Fruit fly (Drosophila melanogaster) whole organism, wandering third instar larva: ENCODE data around the gene Cyp6d4.

Source experiments
- Abd-B ChIP-seq: fragments of >200 bp; optimal IDR thresholded peaks from 2 replicates; lab custom pipeline; 2017; ENCODE audit warnings: missing biosample characterization, missing genetic modification characterization
- CG32264 ChIP-seq: fragments of 200-800 bp; sonication (Bioruptor generic); optimal IDR thresholded peaks from 2 replicates; lab custom pipeline; 2016; ENCODE audit warnings: missing biosample characterization, missing genetic modification characterization
- CG9705 ChIP-seq: fragments of 200-800 bp; sonication (Bioruptor generic); optimal IDR thresholded peaks from 2 replicates; lab custom pipeline; 2018; ENCODE audit warnings: missing biosample characterization, mild to moderate bottlenecking, missing genetic modification characterization
- CrebA ChIP-seq: fragments of 200-800 bp; sonication (Bioruptor generic); optimal IDR thresholded peaks from 2 replicates; lab custom pipeline; 2016; ENCODE audit warnings: missing biosample characterization, mild to moderate bottlenecking, missing genetic modification characterization, borderline replicate concordance
- Dfd ChIP-seq: fragments of >200 bp; optimal IDR thresholded peaks from 2 replicates; lab custom pipeline; 2017; ENCODE audit warnings: missing biosample characterization, missing genetic modification characterization
- Dif ChIP-seq: fragments of 200-275, 200-300 bp; sonication (Bioruptor generic); optimal IDR thresholded peaks from 2 replicates; lab custom pipeline; 2018; ENCODE audit warnings: missing biosample characterization, missing genetic modification characterization; ENCODE audit not compliant: partially characterized antibody
- GATAd ChIP-seq: sonication (Bioruptor generic); optimal IDR thresholded peaks from 2 replicates; lab custom pipeline; 2016; ENCODE audit warnings: missing biosample characterization, missing genetic modification characterization
- HLH106 ChIP-seq: fragments of 200-800 bp; optimal IDR thresholded peaks from 3 replicates; lab custom pipeline; 2019; ENCODE audit warnings: missing biosample characterization, mild to moderate bottlenecking, missing genetic modification characterization, moderate library complexity
- Hnf4 ChIP-seq: fragments of 200-800 bp; sonication (Bioruptor generic); optimal IDR thresholded peaks from 2 replicates; lab custom pipeline; 2016; ENCODE audit warnings: missing biosample characterization, mild to moderate bottlenecking, missing genetic modification characterization
- Hr78 ChIP-seq: fragments of >200 bp; optimal IDR thresholded peaks from 2 replicates; lab custom pipeline; 2017; ENCODE audit warnings: missing biosample characterization, missing genetic modification characterization
- Hr83 ChIP-seq: fragments of 200-300 bp; sonication (Bioruptor generic); optimal IDR thresholded peaks from 2 replicates; lab custom pipeline; 2016; ENCODE audit warnings: missing biosample characterization, mild to moderate bottlenecking, missing genetic modification characterization, moderate library complexity; ENCODE audit not compliant: poor library complexity, severe bottlenecking
- Jra ChIP-seq: sonication (Bioruptor generic); optimal IDR thresholded peaks from 2 replicates; lab custom pipeline; 2016; ENCODE audit warnings: missing biosample characterization, missing genetic modification characterization
- Mio ChIP-seq: sonication (Bioruptor generic); optimal IDR thresholded peaks from 2 replicates; lab custom pipeline; 2016; ENCODE audit warnings: missing biosample characterization, missing genetic modification characterization
- Myc ChIP-seq: fragments of >200 bp; optimal IDR thresholded peaks from 2 replicates; lab custom pipeline; 2017
- N ChIP-seq: fragments of >200 bp; optimal IDR thresholded peaks from 2 replicates; lab custom pipeline; 2018; ENCODE audit warnings: missing biosample characterization, missing external identifiers, missing genetic modification characterization
- OdsH ChIP-seq: fragments of 200-800 bp; sonication (Bioruptor generic); optimal IDR thresholded peaks from 2 replicates; lab custom pipeline; 2016; ENCODE audit warnings: missing biosample characterization, mild to moderate bottlenecking, missing genetic modification characterization
- Rel ChIP-seq, 2 experiments: fragments of 200-800 bp; sonication (Bioruptor generic) in 1 of 2; optimal IDR thresholded peaks; 2 replicates in 1 of 2; 3 replicates in 1 of 2; lab custom pipeline; 2016 to 2019; ENCODE audit warnings: mild to moderate bottlenecking in 2 of 2, missing biosample characterization in 2 of 2, missing genetic modification characterization in 2 of 2, moderate library complexity in 1 of 2
- Sp1 ChIP-seq: fragments of 200-800 bp; sonication (Bioruptor generic); optimal IDR thresholded peaks from 3 replicates; lab custom pipeline; 2019; ENCODE audit warnings: missing biosample characterization, mild to moderate bottlenecking, missing genetic modification characterization, moderate library complexity
- Vsx2 ChIP-seq: fragments of 200-300, 225-300 bp; sonication (Bioruptor generic); optimal IDR thresholded peaks from 2 replicates; lab custom pipeline; 2018; ENCODE audit warnings: missing biosample characterization, missing genetic modification characterization; ENCODE audit not compliant: partially characterized antibody
- br ChIP-seq: fragments of 200-800 bp; sonication (Bioruptor generic); optimal IDR thresholded peaks from 2 replicates; lab custom pipeline; 2016; ENCODE audit warnings: missing biosample characterization, missing genetic modification characterization
- brk ChIP-seq: fragments of 200-800 bp; sonication (Bioruptor generic); optimal IDR thresholded peaks from 2 replicates; lab custom pipeline; 2016; ENCODE audit warnings: missing biosample characterization, mild to moderate bottlenecking, missing genetic modification characterization
- dmrt93B ChIP-seq: fragments of 200-800 bp; sonication (Bioruptor generic); optimal IDR thresholded peaks from 2 replicates; lab custom pipeline; 2018; ENCODE audit warnings: missing biosample characterization, mild to moderate bottlenecking, missing genetic modification characterization
- dsf ChIP-seq: sonication (Bioruptor generic); optimal IDR thresholded peaks from 2 replicates; lab custom pipeline; 2016; ENCODE audit warnings: missing biosample characterization, missing genetic modification characterization, borderline replicate concordance
- ey ChIP-seq: fragments of 200-800 bp; sonication (Bioruptor generic); optimal IDR thresholded peaks from 2 replicates; lab custom pipeline; 2016; ENCODE audit warnings: missing biosample characterization, missing genetic modification characterization
- foxo ChIP-seq, 2 experiments: fragments of 200-800 bp; sonication (Bioruptor generic); optimal IDR thresholded peaks; 2 replicates in 1 of 2; 3 replicates in 1 of 2; lab custom pipeline; 2016 to 2017; ENCODE audit warnings: missing biosample characterization in 2 of 2, missing genetic modification characterization in 2 of 2
- fru ChIP-seq: fragments of 200-800 bp; sonication (Bioruptor generic); optimal IDR thresholded peaks from 3 replicates; lab custom pipeline; 2016; ENCODE audit warnings: missing biosample characterization, mild to moderate bottlenecking, missing genetic modification characterization
- h ChIP-seq: fragments of 200-800 bp; sonication (Bioruptor generic); optimal IDR thresholded peaks from 3 replicates; lab custom pipeline; 2016; ENCODE audit warnings: missing biosample characterization, mild to moderate bottlenecking, missing genetic modification characterization
- jim ChIP-seq: fragments of 175-275, 200-325 bp; sonication (Bioruptor generic); optimal IDR thresholded peaks from 2 replicates; lab custom pipeline; 2016; ENCODE audit warnings: missing biosample characterization, mild to moderate bottlenecking, missing genetic modification characterization
- lola ChIP-seq: fragments of >200 bp; optimal IDR thresholded peaks from 2 replicates; lab custom pipeline; 2017; ENCODE audit warnings: missing biosample characterization, missing genetic modification characterization
- pan ChIP-seq: fragments of >200 bp; optimal IDR thresholded peaks from 2 replicates; lab custom pipeline; 2017
- psq ChIP-seq: fragments of 200-800 bp; sonication (Bioruptor generic); optimal IDR thresholded peaks from 3 replicates; lab custom pipeline; 2017; ENCODE audit warnings: missing biosample characterization, mild to moderate bottlenecking, missing genetic modification characterization, moderate library complexity
- rgr ChIP-seq: fragments of 200-800 bp; sonication (Bioruptor generic); optimal IDR thresholded peaks from 3 replicates; lab custom pipeline; 2016; ENCODE audit warnings: missing biosample characterization, mild to moderate bottlenecking, missing genetic modification characterization
- sage ChIP-seq: fragments of 200-800 bp; sonication (Bioruptor generic); optimal IDR thresholded peaks from 2 replicates; lab custom pipeline; 2016; ENCODE audit warnings: missing biosample characterization, mild to moderate bottlenecking, missing genetic modification characterization
- sv ChIP-seq: fragments of 200-800 bp; sonication (Bioruptor generic); optimal IDR thresholded peaks from 3 replicates; lab custom pipeline; 2016; ENCODE audit warnings: missing biosample characterization, missing genetic modification characterization
- tai ChIP-seq: sonication (Bioruptor generic); optimal IDR thresholded peaks from 2 replicates; lab custom pipeline; 2016; ENCODE audit warnings: missing biosample characterization, missing genetic modification characterization
- usp ChIP-seq: fragments of >200 bp; optimal IDR thresholded peaks from 2 replicates; lab custom pipeline; 2017; ENCODE audit warnings: missing biosample characterization, missing genetic modification characterization
- woc ChIP-seq: sonication (Bioruptor generic); optimal IDR thresholded peaks from 2 replicates; lab custom pipeline; 2016; ENCODE audit warnings: missing biosample characterization, mild to moderate bottlenecking, missing genetic modification characterization

The Cyp6d4 gene

DNA sequence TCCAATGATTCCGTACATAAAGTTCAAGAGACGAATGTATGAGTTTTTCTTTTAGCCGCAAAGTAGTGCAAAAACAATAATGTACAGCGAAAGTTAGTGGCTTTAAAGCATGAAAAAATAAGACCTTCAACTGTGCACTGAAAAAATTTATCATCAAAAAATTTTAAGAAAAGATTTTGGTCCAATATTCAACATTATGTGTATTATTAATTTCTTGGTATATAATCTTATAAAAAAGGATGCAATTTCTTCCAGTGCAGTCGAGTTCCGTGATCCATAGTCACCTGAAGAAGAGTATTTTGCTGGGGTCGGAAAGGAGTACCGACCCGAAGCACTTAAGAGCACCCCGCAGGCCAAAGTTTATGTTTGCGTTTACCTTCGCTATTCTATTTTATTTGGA lies 29.5 kb upstream of the Cyp6d4 start:
- TF ChIP-seq h (peak; percentile 21), psq (GFP tag; lab: Kevin White, UChicago) (peak; percentile 9), Hr78 (GFP tag; lab: Kevin White, UChicago) (no peak), rgr (GFP tag; lab: Kevin White, UChicago) (peak; percentile 26), foxo (GFP tag; optimal IDR thresholded peaks at IDR 0.05; lab: Kevin White, UChicago) (peak in 1 of 2 experiments; percentile 17), Jra (GFP tag; lab: Kevin White, UChicago) (no peak), Hnf4 (peak; percentile 2), pan (lab: Kevin White, UChicago) (no peak)

DNA sequence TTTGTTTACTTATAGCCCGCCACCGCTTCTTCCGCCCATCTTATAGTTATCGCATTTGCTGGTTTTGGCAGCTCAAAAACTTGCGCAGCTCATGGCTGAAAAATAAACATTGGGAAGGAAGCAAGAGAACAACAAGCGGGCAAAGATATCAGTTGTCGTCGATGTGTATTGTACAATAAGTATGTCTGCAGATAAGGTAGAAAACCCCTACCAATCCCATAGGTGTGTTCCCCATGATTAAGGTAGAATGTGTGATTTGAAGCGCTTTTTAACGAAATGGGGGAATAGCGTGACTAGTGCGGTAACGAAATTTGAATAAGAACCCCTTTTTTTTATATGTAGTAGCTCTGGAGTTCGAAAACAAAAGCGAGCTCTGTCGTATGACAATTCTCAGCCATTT lies 29.0 kb upstream of the Cyp6d4 start:
- TF ChIP-seq Myc (lab: Kevin White, UChicago): no peak
- no peak for TF ChIP-seq Rel (GFP tag; optimal IDR thresholded peaks at IDR 0.05; lab: Kevin White, UChicago)
- peak; percentile 70 for TF ChIP-seq Rel (tag; optimal IDR thresholded peaks at IDR 0.05; lab: Kevin White, UChicago)
- no peak for TF ChIP-seq Vsx2 (GFP tag; lab: Kevin White, UChicago)
- TF ChIP-seq Dif: no peak
- no peak for TF ChIP-seq lola (GFP tag; lab: Kevin White, UChicago)
- TF ChIP-seq h: no peak

DNA sequence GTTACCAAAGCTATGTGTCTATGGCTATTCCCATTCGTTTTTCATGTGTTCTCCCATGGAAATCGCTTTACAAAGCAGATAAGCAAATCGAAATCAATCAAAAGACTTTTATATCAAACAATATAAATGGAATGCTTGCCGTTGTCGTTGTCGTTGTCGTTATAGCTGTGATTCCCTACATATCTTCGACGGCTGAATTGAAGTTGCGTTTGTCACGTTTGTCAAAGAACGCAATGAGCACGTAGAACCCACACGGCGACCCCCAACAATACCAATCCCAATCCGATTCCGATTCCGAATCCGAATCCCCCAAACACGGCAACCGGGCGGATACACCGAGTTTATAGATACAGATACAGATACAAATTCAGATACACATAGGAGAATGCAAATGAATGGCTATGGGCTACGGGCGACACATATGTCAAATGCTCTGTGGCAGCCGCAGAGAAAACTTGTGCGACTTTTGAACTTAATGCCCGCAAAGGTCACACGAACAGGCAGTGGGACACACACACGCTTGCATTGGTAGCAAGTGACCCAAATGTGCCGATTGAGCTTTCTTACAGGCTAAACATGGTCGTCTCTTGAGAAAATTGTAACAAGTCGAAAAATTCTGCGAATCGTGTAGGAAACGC lies 28.2 kb upstream of the Cyp6d4 start:
- TF ChIP-seq foxo (GFP tag; optimal IDR thresholded peaks at IDR 0.05; lab: Kevin White, UChicago) (no peak), br (GFP tag; lab: Kevin White, UChicago) (no peak), Rel (GFP tag; optimal IDR thresholded peaks at IDR 0.05; lab: Kevin White, UChicago) (no peak), Rel (tag; optimal IDR thresholded peaks at IDR 0.05; lab: Kevin White, UChicago) (peak; percentile 0)

DNA sequence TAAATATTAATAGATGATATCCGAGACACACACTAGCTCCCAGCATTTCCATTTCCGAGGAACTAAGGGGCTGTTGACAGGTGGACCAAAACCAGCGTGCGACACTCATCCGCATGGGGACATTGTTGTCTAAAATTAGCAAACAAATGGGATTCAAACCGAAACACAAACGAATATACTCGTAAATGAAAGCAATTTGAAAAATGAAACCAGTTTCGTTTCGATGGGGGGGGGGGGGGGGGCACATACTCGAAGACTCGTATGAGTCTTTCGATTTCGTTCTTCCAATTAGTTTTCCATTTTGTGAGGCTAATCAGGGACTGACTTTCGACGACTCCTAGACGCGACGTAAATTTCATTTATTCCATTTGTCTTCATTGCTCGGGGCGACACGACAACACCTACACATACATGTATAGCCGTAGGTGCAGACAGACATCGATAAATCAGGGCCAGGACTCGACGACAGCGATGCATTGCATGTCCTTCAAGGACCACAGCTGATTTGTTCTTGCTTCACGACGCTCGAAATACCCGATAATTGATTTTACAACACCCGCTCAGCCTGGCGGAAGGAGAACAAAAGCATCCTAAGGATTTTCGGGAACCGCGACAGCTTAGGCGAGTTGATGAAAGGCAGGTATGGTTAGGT lies 25.3 kb upstream of the Cyp6d4 start:
- TF ChIP-seq Hnf4: no peak
- no peak for TF ChIP-seq sage (GFP tag; lab: Kevin White, UChicago)
- TF ChIP-seq Rel (GFP tag; optimal IDR thresholded peaks at IDR 0.05; lab: Kevin White, UChicago): no peak
- TF ChIP-seq Rel (tag; optimal IDR thresholded peaks at IDR 0.05; lab: Kevin White, UChicago): no peak
- no peak for TF ChIP-seq Dif
- TF ChIP-seq woc (GFP tag; lab: Kevin White, UChicago): no peak
- no peak for TF ChIP-seq h
- no peak for TF ChIP-seq brk (GFP tag; lab: Kevin White, UChicago)
- TF ChIP-seq usp (GFP tag; lab: Kevin White, UChicago): no peak
- TF ChIP-seq br (GFP tag; lab: Kevin White, UChicago): no peak

DNA sequence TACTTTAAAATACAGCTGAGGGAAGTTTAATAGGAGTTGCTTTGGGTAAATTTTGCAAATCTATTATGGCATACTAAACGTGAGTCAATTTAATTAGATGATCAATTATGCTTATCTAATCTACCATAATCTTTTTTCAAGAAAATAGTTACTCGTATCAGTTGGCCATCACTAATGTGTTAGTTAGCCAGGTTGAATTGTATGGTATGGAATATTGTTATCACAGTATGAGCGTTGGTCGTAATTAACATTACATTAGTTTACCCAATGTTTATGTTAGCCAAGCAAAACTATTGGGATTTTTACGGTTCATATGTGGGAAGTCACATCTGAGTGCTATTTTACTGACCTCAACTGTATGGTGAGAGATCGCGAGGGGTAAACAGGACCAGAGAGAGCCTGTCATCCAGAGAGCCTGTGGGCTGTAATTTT lies 24.6 kb upstream of the Cyp6d4 start:
- TF ChIP-seq Mio (GFP tag; lab: Kevin White, UChicago) (no peak), Sp1 (GFP tag; lab: Kevin White, UChicago) (peak; percentile 74), Hr83 (GFP tag; lab: Kevin White, UChicago) (no peak), Dfd (GFP tag; lab: Kevin White, UChicago) (no peak), woc (GFP tag; lab: Kevin White, UChicago) (peak; percentile 80), dsf (GFP tag; lab: Kevin White, UChicago) (no peak), rgr (GFP tag; lab: Kevin White, UChicago) (peak; percentile 56), brk (GFP tag; lab: Kevin White, UChicago) (no peak), jim (GFP tag; lab: Kevin White, UChicago) (no peak), HLH106 (tag; lab: Kevin White, UChicago) (peak; percentile 73), fru (GFP tag; lab: Kevin White, UChicago) (peak; percentile 83), Myc (lab: Kevin White, UChicago) (no peak), Abd-B (no peak), CG32264 (peak; percentile 7), CG9705 (GFP tag; lab: Kevin White, UChicago) (peak; percentile 37), br (GFP tag; lab: Kevin White, UChicago) (peak; percentile 82), GATAd (GFP tag; lab: Kevin White, UChicago) (no peak), OdsH (GFP tag; lab: Kevin White, UChicago) (peak; percentile 70), Dif (no peak), CrebA (GFP tag; lab: Kevin White, UChicago) (no peak), pan (lab: Kevin White, UChicago) (no peak), usp (GFP tag; lab: Kevin White, UChicago) (no peak), Hr78 (GFP tag; lab: Kevin White, UChicago) (no peak), dmrt93B (GFP tag; lab: Kevin White, UChicago) (peak; percentile 56), N (GFP tag; lab: Kevin White, UChicago) (no peak), ey (peak; percentile 67), tai (GFP tag; lab: Kevin White, UChicago) (no peak), Jra (GFP tag; lab: Kevin White, UChicago) (no peak), sage (GFP tag; lab: Kevin White, UChicago) (no peak), lola (GFP tag; lab: Kevin White, UChicago) (no peak), sv (GFP tag; lab: Kevin White, UChicago) (peak; percentile 42), h (peak; percentile 78)
